Worm (Caenorhabditis elegans) whole organism, early embryonic: ENCODE data around the gene srv-8.

Experiments used
- B0310.2 ChIP-seq: sonication (generic microtip); optimal IDR thresholded peaks from 2 replicates; lab custom pipeline; 2016; ENCODE audit warnings: mild to moderate bottlenecking, missing genetic modification characterization, missing compliant biosample characterization
- F13C5.2 ChIP-seq: sonication (generic microtip); optimal IDR thresholded peaks from 2 replicates; lab custom pipeline; 2017; ENCODE audit warnings: mild to moderate bottlenecking, missing genetic modification characterization, inconsistent platforms, missing compliant biosample characterization
- ets-7 ChIP-seq: sonication (generic microtip); optimal IDR thresholded peaks from 2 replicates; lab custom pipeline; 2016; ENCODE audit warnings: missing genotype, missing genetic modification characterization, missing compliant biosample characterization
- flt-1 ChIP-seq: fragments of 200-800 bp; sonication (Bioruptor generic); IDR thresholded peaks from 2 replicates; pipeline ENCODE4 v1.3.6; 2022; ENCODE audit warnings: missing genetic modification characterization, missing compliant biosample characterization

- no peak for TF ChIP-seq F13C5.2 (tag; lab: Kevin White, UChicago)
- TF ChIP-seq flt-1 (GFP tag; lab: Robert Waterston, UW), result no peak
- TF ChIP-seq B0310.2 (tag; lab: Kevin White, UChicago), result no peak
- TF ChIP-seq ets-7 (tag; lab: Kevin White, UChicago), result no peak
Observed at ce11 chrV:13406511-13406910, 14.0 kb downstream of the srv-8 start, which contains the start of gene F53F1.2.
